Fruit fly (Drosophila melanogaster) whole organism, pupa: ENCODE data around the gene CG31178.

Source experiments
- CG10348 ChIP-seq: fragments of 200-800 bp; sonication (Bioruptor generic); IDR thresholded peaks from 2 replicates; pipeline ENCODE4 v1.3.6; 2022; ENCODE audit warnings: missing biosample characterization, missing genetic modification characterization
- CG12605 ChIP-seq: fragments of 200-800 bp; sonication (Bioruptor generic); IDR thresholded peaks from 2 replicates; pipeline ENCODE4 v1.3.6; 2022; ENCODE audit warnings: missing biosample characterization, missing genetic modification characterization
- CG13204 ChIP-seq: fragments of 200-800 bp; sonication (Bioruptor generic); optimal IDR thresholded peaks from 2 replicates; lab custom pipeline; 2018; ENCODE audit warnings: missing biosample characterization, mild to moderate bottlenecking, missing genetic modification characterization, moderate library complexity
- CG14655 ChIP-seq: fragments of 200-800 bp; sonication (Bioruptor generic); optimal IDR thresholded peaks from 3 replicates; lab custom pipeline; 2017; ENCODE audit warnings: mild to moderate bottlenecking, missing biosample characterization, missing genetic modification reagents, missing genetic modification characterization
- CG15710 ChIP-seq: fragments of 200-800 bp; sonication (Bioruptor generic); optimal IDR thresholded peaks from 2 replicates; lab custom pipeline; 2018; ENCODE audit warnings: missing biosample characterization, mild to moderate bottlenecking, missing genetic modification characterization, moderate library complexity
- CG17806 ChIP-seq: fragments of 200-800 bp; sonication (Bioruptor generic); optimal IDR thresholded peaks from 2 replicates; lab custom pipeline; 2018; ENCODE audit warnings: missing biosample characterization, mild to moderate bottlenecking, missing genetic modification characterization, moderate library complexity
- CG32121 ChIP-seq: fragments of 200-800 bp; sonication (Bioruptor generic); IDR thresholded peaks from 2 replicates; pipeline ENCODE4 v1.3.6; 2022; ENCODE audit warnings: missing biosample characterization, missing genetic modification characterization
- CG34367 ChIP-seq: fragments of 200-800 bp; sonication (Bioruptor generic); optimal IDR thresholded peaks from 2 replicates; lab custom pipeline; 2018; ENCODE audit warnings: missing biosample characterization, mild to moderate bottlenecking, missing genetic modification characterization
- CG4496 ChIP-seq: fragments of 200-800 bp; sonication (Bioruptor generic); IDR thresholded peaks from 3 replicates; pipeline ENCODE4 v1.3.6; 2022; ENCODE audit warnings: missing biosample characterization, missing genetic modification characterization
- CG8159 ChIP-seq: fragments of 200-800 bp; sonication (Bioruptor generic); optimal IDR thresholded peaks from 3 replicates; lab custom pipeline; 2018; ENCODE audit warnings: missing biosample characterization, mild to moderate bottlenecking, missing genetic modification characterization, moderate library complexity
- CG8301 ChIP-seq: fragments of 200-800 bp; sonication (Bioruptor generic); optimal IDR thresholded peaks from 2 replicates; lab custom pipeline; 2018; ENCODE audit warnings: missing biosample characterization, mild to moderate bottlenecking, missing genetic modification characterization
- CG9948 ChIP-seq: fragments of 200-800 bp; sonication (Bioruptor generic); optimal IDR thresholded peaks from 2 replicates; lab custom pipeline; 2018; ENCODE audit warnings: missing biosample characterization, mild to moderate bottlenecking, missing genetic modification characterization, moderate library complexity
- D1 ChIP-seq: fragments of 200-800 bp; sonication (Bioruptor generic); optimal IDR thresholded peaks from 2 replicates; lab custom pipeline; 2018; ENCODE audit warnings: missing biosample characterization, mild to moderate bottlenecking, missing genetic modification characterization, moderate library complexity
- EcR ChIP-seq: fragments of 200-800 bp; sonication (Bioruptor generic); optimal IDR thresholded peaks from 3 replicates; lab custom pipeline; 2019; ENCODE audit warnings: missing biosample characterization, missing genetic modification characterization, mild to moderate bottlenecking, moderate library complexity, missing genetic modification reagents
- Ets98B ChIP-seq: fragments of 200-800 bp; sonication (Bioruptor generic); IDR thresholded peaks from 2 replicates; pipeline ENCODE4 v1.3.6; 2022; ENCODE audit warnings: missing biosample characterization, missing genetic modification characterization
- Pif1A ChIP-seq: fragments of 200-800 bp; sonication (Bioruptor generic); optimal IDR thresholded peaks from 3 replicates; lab custom pipeline; 2016; ENCODE audit warnings: missing biosample characterization, missing genetic modification characterization
- Pif1B ChIP-seq: fragments of 200-800 bp; sonication (Bioruptor generic); optimal IDR thresholded peaks from 3 replicates; lab custom pipeline; 2016; ENCODE audit warnings: missing biosample characterization, missing genetic modification characterization
- Snoo ChIP-seq: fragments of 200-800 bp; sonication (Bioruptor generic); optimal IDR thresholded peaks from 3 replicates; lab custom pipeline; 2017; ENCODE audit warnings: missing biosample characterization, mild to moderate bottlenecking, missing genetic modification characterization, inconsistent platforms
- fd96Ca ChIP-seq: fragments of 200-800 bp; sonication (Bioruptor generic); IDR thresholded peaks from 3 replicates; pipeline ENCODE4 v1.3.6; 2022; ENCODE audit warnings: missing biosample characterization, missing genetic modification characterization
- gl ChIP-seq: fragments of 200-800 bp; sonication (Bioruptor generic); optimal IDR thresholded peaks from 2 replicates; lab custom pipeline; 2018; ENCODE audit warnings: missing biosample characterization, mild to moderate bottlenecking, missing genetic modification characterization
- rn ChIP-seq: fragments of 200-800 bp; sonication (Bioruptor generic); IDR thresholded peaks from 2 replicates; pipeline ENCODE4 v1.3.6; 2022; ENCODE audit warnings: missing biosample characterization, missing genetic modification characterization

Gene CG31178

dm6 chr3R:21851592-21852578 lies 21.7 kb upstream of the CG31178 start:
- TF ChIP-seq Ets98B (no peak), D1 (no peak), gl (tag; lab: Kevin White, UChicago) (no peak), EcR (GFP tag; lab: Kevin White, UChicago) (peak; percentile 80)

- 0 out of 3 replicates have a peak, but pooled peaks have one; percentile 33 for TF ChIP-seq fd96Ca (GFP tag; lab: Robert Waterston, UW)
- TF ChIP-seq CG8301 (tag; lab: Kevin White, UChicago) = peak; percentile 21
- 0 out of 2 replicates have a peak, but pooled peaks have one; percentile 11 for TF ChIP-seq Ets98B
- no peak for TF ChIP-seq Pif1B
- TF ChIP-seq CG14655 = peak; percentile 35
- TF ChIP-seq CG10348 (GFP tag; lab: Robert Waterston, UW) = no peak
- peak; percentile 33 for TF ChIP-seq CG17806 (tag; lab: Kevin White, UChicago)
- no peak for TF ChIP-seq CG13204 (GFP tag; lab: Kevin White, UChicago)
- peak; percentile 1 for TF ChIP-seq Pif1A
- peak; percentile 44 for TF ChIP-seq EcR (GFP tag; lab: Kevin White, UChicago)
- no peak for TF ChIP-seq rn (GFP tag; lab: Robert Waterston, UW)
- TF ChIP-seq CG15710 (tag; lab: Kevin White, UChicago) = peak; percentile 39
- peak; percentile 54 for TF ChIP-seq CG8159 (tag; lab: Kevin White, UChicago)
- peak; percentile 32 for TF ChIP-seq CG9948 (tag; lab: Kevin White, UChicago)
Measured at dm6 chr3R:21852579-21853233, 20.8 kb upstream of the CG31178 start.

dm6 chr3R:21853618-21854573 lies 19.6 kb upstream of the CG31178 start:
- TF ChIP-seq CG14655 (peak; percentile 27), CG10348 (GFP tag; lab: Robert Waterston, UW) (no peak), fd96Ca (GFP tag; lab: Robert Waterston, UW) (peak; percentile 52; the same call in 2 of the 3 replicates), Pif1B (peak; percentile 78), EcR (GFP tag; lab: Kevin White, UChicago) (peak; percentile 88), CG4496 (GFP tag; lab: Robert Waterston, UW) (peak; percentile 39; the same call in 2 of the 3 replicates), CG12605 (GFP tag; lab: Robert Waterston, UW) (peak; percentile 66), gl (tag; lab: Kevin White, UChicago) (no peak), rn (GFP tag; lab: Robert Waterston, UW) (0 out of 2 replicates have a peak, but pooled peaks have one; percentile 28), Snoo (tag; lab: Kevin White, UChicago) (peak; percentile 42), CG13204 (GFP tag; lab: Kevin White, UChicago) (peak; percentile 25), CG17806 (tag; lab: Kevin White, UChicago) (no peak), Ets98B (peak; percentile 68; the same call in 1 of the 2 replicates), CG32121 (peak; percentile 67; the same call in 1 of the 2 replicates), Pif1A (peak; percentile 66), CG15710 (tag; lab: Kevin White, UChicago) (peak; percentile 50), CG8159 (tag; lab: Kevin White, UChicago) (peak; percentile 61), D1 (no peak), CG8301 (tag; lab: Kevin White, UChicago) (no peak), CG34367 (tag; lab: Kevin White, UChicago) (peak; percentile 1), CG9948 (tag; lab: Kevin White, UChicago) (peak; percentile 36)

dm6 chr3R:21854574-21855468 lies 18.7 kb upstream of the CG31178 start:
- no peak for TF ChIP-seq CG14655
- no peak for TF ChIP-seq CG15710 (tag; lab: Kevin White, UChicago)
- TF ChIP-seq Snoo (tag; lab: Kevin White, UChicago) = no peak
- TF ChIP-seq Pif1A = no peak
- TF ChIP-seq CG10348 (GFP tag; lab: Robert Waterston, UW) = no peak
